Fruit fly (Drosophila melanogaster) whole organism, embryonic: ENCODE results near the gene CG11147.

Source experiments
- CG12659 ChIP-seq: fragments of 200-800 bp; sonication (Bioruptor generic); optimal IDR thresholded peaks from 3 replicates; lab custom pipeline; 2017; ENCODE audit warnings: mild to moderate bottlenecking, missing biosample characterization, missing genetic modification reagents, missing genetic modification characterization
- CG12744 ChIP-seq: fragments of 200-800 bp; sonication (Bioruptor generic); optimal IDR thresholded peaks from 2 replicates; lab custom pipeline; 2016; ENCODE audit warnings: missing biosample characterization, missing genetic modification characterization
- CG14050 ChIP-seq: fragments of 200-800 bp; sonication (Bioruptor generic); IDR thresholded peaks from 3 replicates; pipeline ENCODE4 v1.3.6; 2022; ENCODE audit warnings: missing biosample characterization, missing genetic modification characterization
- CG15011 ChIP-seq: fragments of 200-800 bp; sonication (Bioruptor generic); optimal IDR thresholded peaks from 3 replicates; lab custom pipeline; 2018; ENCODE audit warnings: missing biosample characterization, mild to moderate bottlenecking, missing genetic modification characterization
- CG15514 ChIP-seq: fragments of 200-800 bp; sonication (Bioruptor generic); optimal IDR thresholded peaks from 3 replicates; lab custom pipeline; 2017; ENCODE audit warnings: missing biosample characterization, missing genetic modification characterization, mild to moderate bottlenecking, moderate library complexity, missing genetic modification reagents
- CG17186 ChIP-seq: fragments of 200-800 bp; sonication (Bioruptor generic); optimal IDR thresholded peaks from 3 replicates; lab custom pipeline; 2017; ENCODE audit warnings: missing biosample characterization, missing genetic modification reagents, missing genetic modification characterization
- CG2712 ChIP-seq: fragments of 200-800 bp; optimal IDR thresholded peaks from 3 replicates; lab custom pipeline; 2019; ENCODE audit warnings: missing biosample characterization, mild to moderate bottlenecking, missing genetic modification characterization, moderate library complexity
- CG31388 ChIP-seq: fragments of 200-800 bp; sonication (Bioruptor generic); optimal IDR thresholded peaks from 2 replicates; lab custom pipeline; 2016; ENCODE audit warnings: missing biosample characterization, missing genetic modification characterization
- CG32772 ChIP-seq: fragments of 200-800 bp; sonication (Bioruptor generic); IDR thresholded peaks from 2 replicates; pipeline ENCODE4 v1.3.6; 2022; ENCODE audit warnings: missing biosample characterization, missing genetic modification characterization
- CG7963 ChIP-seq: fragments of 200-800 bp; sonication (Bioruptor generic); IDR thresholded peaks from 3 replicates; pipeline ENCODE4 v1.3.6; 2022; ENCODE audit warnings: missing biosample characterization, missing genetic modification characterization; ENCODE audit not compliant: partially characterized antibody
- CG9797 ChIP-seq: fragments of 200-800 bp; sonication (Bioruptor generic); optimal IDR thresholded peaks from 3 replicates; lab custom pipeline; 2018; ENCODE audit warnings: missing biosample characterization, mild to moderate bottlenecking, missing genetic modification characterization
- Camta ChIP-seq: fragments of 200-800 bp; sonication (Bioruptor generic); optimal IDR thresholded peaks from 2 replicates; lab custom pipeline; 2016; ENCODE audit warnings: missing biosample characterization, missing genetic modification characterization
- D19A ChIP-seq: fragments of 200-800 bp; optimal IDR thresholded peaks from 3 replicates; lab custom pipeline; 2019; ENCODE audit warnings: missing biosample characterization, mild to moderate bottlenecking, missing genetic modification characterization, moderate library complexity
- Dp ChIP-seq: fragments of 200-800 bp; sonication (Bioruptor generic); optimal IDR thresholded peaks from 2 replicates; lab custom pipeline; 2018; ENCODE audit warnings: missing biosample characterization, mild to moderate bottlenecking, missing genetic modification characterization, moderate library complexity
- Dref ChIP-seq: fragments of 200-800 bp; sonication (Bioruptor generic); IDR thresholded peaks from 2 replicates; pipeline ENCODE4 v1.3.6; 2022; ENCODE audit warnings: missing biosample characterization, missing genetic modification characterization
- Drgx ChIP-seq: fragments of 200-800 bp; sonication (Bioruptor generic); IDR thresholded peaks from 2 replicates; pipeline ENCODE4 v1.3.6; 2022; ENCODE audit warnings: missing biosample characterization, missing genetic modification characterization
- GATAe ChIP-seq: fragments of 200-800 bp; sonication (Bioruptor generic); conservative IDR thresholded peaks from 2 replicates; pipeline ENCODE4 v1.3.6; 2022; ENCODE audit warnings: missing biosample characterization, missing genetic modification characterization
- Hey ChIP-seq: fragments of 200-800 bp; sonication (Bioruptor generic); optimal IDR thresholded peaks from 3 replicates; lab custom pipeline; 2018; ENCODE audit warnings: missing biosample characterization, mild to moderate bottlenecking, missing genetic modification characterization
- Hmx ChIP-seq: fragments of 200-800 bp; sonication (Bioruptor generic); optimal IDR thresholded peaks from 2 replicates; lab custom pipeline; 2016; ENCODE audit warnings: missing biosample characterization, missing genetic modification characterization
- Jarid2 ChIP-seq: fragments of 200-800 bp; sonication (Bioruptor generic); optimal IDR thresholded peaks from 3 replicates; lab custom pipeline; 2017; ENCODE audit warnings: mild to moderate bottlenecking, missing biosample characterization, missing genetic modification reagents, missing genetic modification characterization
- NC2β ChIP-seq: fragments of 200-800 bp; sonication (Bioruptor generic); optimal IDR thresholded peaks from 2 replicates; lab custom pipeline; 2016; ENCODE audit warnings: missing biosample characterization, missing genetic modification characterization
- Opbp ChIP-seq: fragments of 200-800 bp; sonication (Bioruptor generic); IDR thresholded peaks from 3 replicates; pipeline ENCODE4 v1.3.6; 2022; ENCODE audit warnings: missing biosample characterization, missing genetic modification characterization; ENCODE audit not compliant: partially characterized antibody
- PHDP ChIP-seq: fragments of 200-800 bp; sonication (Bioruptor generic); optimal IDR thresholded peaks from 3 replicates; lab custom pipeline; 2018; ENCODE audit warnings: missing biosample characterization, mild to moderate bottlenecking, missing genetic modification characterization, moderate library complexity
- Sry-δ ChIP-seq: fragments of 200-800 bp; sonication (Bioruptor generic); optimal IDR thresholded peaks from 2 replicates; lab custom pipeline; 2016; ENCODE audit warnings: missing biosample characterization, missing genetic modification characterization
- Taf1 ChIP-seq: fragments of 200-800 bp; sonication (Bioruptor generic); IDR thresholded peaks from 2 replicates; pipeline ENCODE4 v1.3.6; 2022; ENCODE audit warnings: missing biosample characterization, missing genetic modification characterization
- Vsx1 ChIP-seq: fragments of 200-800 bp; sonication (Bioruptor generic); optimal IDR thresholded peaks from 2 replicates; lab custom pipeline; 2017; ENCODE audit warnings: missing biosample characterization, mild to moderate bottlenecking, missing genetic modification characterization, missing genetic modification reagents
- Xrp1 ChIP-seq: fragments of 200-800 bp; sonication (Bioruptor generic); IDR thresholded peaks from 2 replicates; pipeline ENCODE4 v1.3.6; 2022; ENCODE audit warnings: missing biosample characterization, missing genetic modification characterization
- aop ChIP-seq: fragments of 200-800 bp; sonication (Bioruptor generic); IDR thresholded peaks from 2 replicates; pipeline ENCODE4 v1.3.6; 2022; ENCODE audit warnings: missing biosample characterization, missing genetic modification characterization
- ap ChIP-seq: fragments of 200-800 bp; sonication (Bioruptor generic); IDR thresholded peaks from 2 replicates; pipeline ENCODE4 v1.3.6; 2022; ENCODE audit warnings: missing biosample characterization, missing genetic modification characterization
- az2 ChIP-seq: fragments of 200-800 bp; sonication (Bioruptor generic); optimal IDR thresholded peaks from 3 replicates; lab custom pipeline; 2016; ENCODE audit warnings: missing biosample characterization, missing genetic modification characterization
- bsh ChIP-seq, 2 experiments: fragments of 200-800 bp; sonication (Bioruptor generic); optimal IDR thresholded peaks; 2 replicates each; lab custom pipeline; 2017 to 2018; ENCODE audit warnings: mild to moderate bottlenecking in 2 of 2, missing biosample characterization in 2 of 2, missing genetic modification characterization in 2 of 2, moderate library complexity in 1 of 2
- cad ChIP-seq: fragments of >200 bp; optimal IDR thresholded peaks from 2 replicates; lab custom pipeline; 2017; ENCODE audit warnings: missing biosample characterization, missing genetic modification characterization
- caup ChIP-seq: fragments of 200-800 bp; sonication (Bioruptor generic); optimal IDR thresholded peaks from 3 replicates; lab custom pipeline; 2017; ENCODE audit warnings: missing biosample characterization, mild to moderate bottlenecking, missing genetic modification characterization, moderate library complexity; ENCODE audit not compliant: severe bottlenecking
- chif ChIP-seq, 2 experiments: fragments of 200-800 bp; sonication (Bioruptor generic); optimal IDR thresholded peaks; 3 replicates each; lab custom pipeline; 2016; ENCODE audit warnings: missing biosample characterization in 2 of 2, missing genetic modification characterization in 2 of 2
- crol ChIP-seq: fragments of 200-800 bp; sonication (Bioruptor generic); IDR thresholded peaks from 2 replicates; pipeline ENCODE4 v1.3.6; 2022; ENCODE audit warnings: missing biosample characterization, missing genetic modification characterization
- dpn ChIP-seq, 2 experiments: fragments of 200-800 bp; sonication (Bioruptor generic); optimal IDR thresholded peaks; 3 replicates each; lab custom pipeline; 2016; ENCODE audit warnings: missing biosample characterization in 2 of 2, missing genetic modification characterization in 2 of 2
- fru ChIP-seq: fragments of >200 bp; optimal IDR thresholded peaks from 2 replicates; lab custom pipeline; 2017
- gt ChIP-seq: fragments of 200-800 bp; sonication (Bioruptor generic); IDR thresholded peaks from 2 replicates; pipeline ENCODE4 v1.3.6; 2022; ENCODE audit warnings: missing biosample characterization, missing genetic modification characterization
- h ChIP-seq: fragments of >200 bp; optimal IDR thresholded peaks from 2 replicates; lab custom pipeline; 2017
- ind ChIP-seq: fragments of 200-800 bp; sonication (Bioruptor generic); optimal IDR thresholded peaks from 3 replicates; lab custom pipeline; 2016; ENCODE audit warnings: missing biosample characterization, missing genetic modification characterization
- klu ChIP-seq: fragments of 200-800 bp; sonication (Bioruptor generic); IDR thresholded peaks from 2 replicates; pipeline ENCODE4 v1.3.6; 2022; ENCODE audit warnings: missing biosample characterization, missing genetic modification characterization
- kni ChIP-seq: fragments of 200-800 bp; sonication (Bioruptor generic); optimal IDR thresholded peaks from 3 replicates; lab custom pipeline; 2017; ENCODE audit warnings: mild to moderate bottlenecking, missing biosample characterization, missing genetic modification reagents, missing genetic modification characterization
- nerfin-1 ChIP-seq: fragments of 200-800 bp; sonication (Bioruptor generic); optimal IDR thresholded peaks from 3 replicates; lab custom pipeline; 2019; ENCODE audit warnings: missing biosample characterization, mild to moderate bottlenecking, missing genetic modification characterization, moderate library complexity
- peb ChIP-seq: fragments of 200-800 bp; sonication (Bioruptor generic); IDR thresholded peaks from 2 replicates; pipeline ENCODE4 v1.3.6; 2022; ENCODE audit warnings: missing biosample characterization, missing genetic modification characterization
- ro ChIP-seq: fragments of 200-800 bp; sonication (Bioruptor generic); IDR thresholded peaks from 2 replicates; pipeline ENCODE4 v1.3.6; 2022; ENCODE audit warnings: missing biosample characterization, missing genetic modification characterization
- row ChIP-seq: fragments of 200-800 bp; sonication (Bioruptor generic); IDR thresholded peaks from 3 replicates; pipeline ENCODE4 v1.3.6; 2022; ENCODE audit warnings: missing biosample characterization, missing genetic modification characterization
- seq ChIP-seq: fragments of 200-800 bp; sonication (Bioruptor generic); IDR thresholded peaks from 2 replicates; pipeline ENCODE4 v1.3.6; 2022; ENCODE audit warnings: missing biosample characterization, missing genetic modification characterization
- tin ChIP-seq: fragments of 200-800 bp; sonication (Bioruptor generic); optimal IDR thresholded peaks from 3 replicates; lab custom pipeline; 2016; ENCODE audit warnings: missing biosample characterization, missing genetic modification characterization
- unc-4 ChIP-seq: fragments of 200-800 bp; sonication (Bioruptor generic); IDR thresholded peaks from 2 replicates; pipeline ENCODE4 v1.3.6; 2022; ENCODE audit warnings: missing biosample characterization, missing genetic modification characterization; ENCODE audit not compliant: partially characterized antibody
- vvl ChIP-seq: fragments of 200-800 bp; sonication (Bioruptor generic); IDR thresholded peaks from 2 replicates; pipeline ENCODE4 v1.3.6; 2022; ENCODE audit warnings: missing biosample characterization, missing genetic modification characterization
- yki ChIP-seq: fragments of >200 bp; optimal IDR thresholded peaks from 3 replicates; lab custom pipeline; 2018
- zf30C ChIP-seq: fragments of 200-800 bp; sonication (Bioruptor generic); optimal IDR thresholded peaks from 3 replicates; lab custom pipeline; 2018; ENCODE audit warnings: missing biosample characterization, mild to moderate bottlenecking, missing genetic modification characterization

CG11147 gene

DNA sequence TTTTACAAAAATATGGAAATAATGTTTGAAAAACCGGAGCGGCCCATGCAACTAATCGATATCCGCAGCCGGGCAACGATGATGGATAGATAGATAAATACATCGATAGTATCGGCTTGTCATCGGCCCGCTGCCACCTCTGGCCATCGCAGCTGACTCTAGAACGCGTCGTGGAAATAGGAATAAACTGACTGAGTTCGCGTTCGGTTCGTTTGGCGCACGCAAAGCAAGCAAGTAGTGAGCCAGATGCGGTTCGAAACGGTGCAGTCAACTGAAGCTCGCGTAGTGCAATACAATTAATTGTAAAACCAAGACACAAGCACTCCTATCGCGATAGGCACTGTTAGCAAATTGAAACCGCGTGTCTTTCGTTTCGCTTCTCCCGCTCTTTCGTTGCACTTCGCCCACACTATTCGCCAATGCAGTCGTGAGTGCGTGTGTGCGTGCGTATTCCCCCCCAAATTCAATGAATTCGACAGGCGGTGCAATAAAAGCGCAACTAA is 16.5 kb downstream of the CG11147 start, which contains the start of gene CG11030 (continued):
- TF ChIP-seq Dref (peak; percentile 100), Xrp1 (GFP tag; lab: Robert Waterston, UW) (no peak), dpn (GFP tag; optimal IDR thresholded peaks at IDR 0.05; lab: Kevin White, UChicago) (no peak), klu (no peak), crol (GFP tag; lab: Robert Waterston, UW) (no peak), chif (GFP tag; optimal IDR thresholded peaks at IDR 0.05; lab: Kevin White, UChicago) (no peak), Hmx (GFP tag; lab: Kevin White, UChicago) (no peak), CG32772 (GFP tag; lab: Robert Waterston, UW) (no peak), Jarid2 (GFP tag; lab: Kevin White, UChicago) (peak; percentile 61), nerfin-1 (tag; lab: Kevin White, UChicago) (no peak), vvl (peak; percentile 39; the same call in 1 of the 2 replicates), tin (no peak), CG17186 (GFP tag; lab: Kevin White, UChicago) (no peak), peb (0 out of 2 replicates have a peak, but pooled peaks have one; percentile 18), CG7963 (GFP tag; lab: Robert Waterston, UW) (peak; percentile 100), Camta (no peak), GATAe (GFP tag; lab: Robert Waterston, UW) (no peak), ap (GFP tag; lab: Robert Waterston, UW) (no peak), seq (GFP tag; lab: Robert Waterston, UW) (no peak), fru (lab: Kevin White, UChicago) (no peak), bsh (GFP tag; optimal IDR thresholded peaks at IDR 0.05; lab: Kevin White, UChicago) (no peak), Hey (tag; lab: Kevin White, UChicago) (no peak), CG31388 (GFP tag; lab: Kevin White, UChicago) (no peak), Opbp (GFP tag; lab: Robert Waterston, UW) (peak; percentile 99), CG2712 (peak; percentile 7), CG9797 (no peak), kni (GFP tag; lab: Kevin White, UChicago) (peak; percentile 43), CG12744 (no peak), az2 (GFP tag; lab: Kevin White, UChicago) (no peak), PHDP (tag; lab: Kevin White, UChicago) (no peak), CG15011 (GFP tag; lab: Kevin White, UChicago) (no peak), zf30C (GFP tag; lab: Kevin White, UChicago) (no peak), cad (GFP tag; lab: Kevin White, UChicago) (no peak), ind (no peak), unc-4 (peak; percentile 98), aop (GFP tag; lab: Robert Waterston, UW) (no peak), CG15514 (GFP tag; lab: Kevin White, UChicago) (peak; percentile 65), h (no peak), Dp (GFP tag; lab: Kevin White, UChicago) (peak; percentile 71), D19A (tag; lab: Kevin White, UChicago) (no peak), yki (no peak), gt (no peak), Taf1 (GFP tag; lab: Robert Waterston, UW) (no peak), row (GFP tag; lab: Robert Waterston, UW) (peak; percentile 61; the same call in 2 of the 3 replicates), NC2β (no peak), Sry-δ (GFP tag; lab: Kevin White, UChicago) (peak; percentile 92), CG12659 (peak; percentile 44), ro (no peak), Drgx (GFP tag; lab: Robert Waterston, UW) (no peak), CG14050 (GFP tag; lab: Robert Waterston, UW) (no peak), Vsx1 (GFP tag; lab: Kevin White, UChicago) (no peak), caup (no peak)
